Worm (Caenorhabditis elegans) whole organism, early embryonic: ENCODE measurements around the gene alfa-1.

ENCODE experiments used
- B0310.2 ChIP-seq: sonication (generic microtip); optimal IDR thresholded peaks from 2 replicates; lab custom pipeline; 2016; ENCODE audit warnings: mild to moderate bottlenecking, missing genetic modification characterization, missing compliant biosample characterization
- aly-1 ChIP-seq: sonication (generic microtip); optimal IDR thresholded peaks from 2 replicates; lab custom pipeline; 2016; ENCODE audit warnings: missing genetic modification characterization, missing compliant biosample characterization
- ets-7 ChIP-seq: sonication (generic microtip); optimal IDR thresholded peaks from 2 replicates; lab custom pipeline; 2016; ENCODE audit warnings: missing genotype, missing genetic modification characterization, missing compliant biosample characterization
- flt-1 ChIP-seq: fragments of 200-800 bp; sonication (Bioruptor generic); IDR thresholded peaks from 2 replicates; pipeline ENCODE4 v1.3.6; 2022; ENCODE audit warnings: missing genetic modification characterization, missing compliant biosample characterization

- TF ChIP-seq flt-1 (GFP tag; lab: Robert Waterston, UW) (no peak), aly-1 (tag; lab: Kevin White, UChicago) (no peak), ets-7 (tag; lab: Kevin White, UChicago) (no peak), B0310.2 (tag; lab: Kevin White, UChicago) (no peak)
These were observed 17.2 kb upstream of the alfa-1 start for ce11 chrII:7679499-7680012.
